Worm (Caenorhabditis elegans) whole organism, L4/young adult: ENCODE measurements around the gene asm-1.

Source experiments
- W03F9.2 ChIP-seq: fragments of 150-350 bp; optimal IDR thresholded peaks from 2 replicates; lab custom pipeline; 2014; ENCODE audit warnings: missing biosample characterization, missing genetic modification characterization
- dao-5 ChIP-seq: sonication (generic microtip); optimal IDR thresholded peaks from 2 replicates; lab custom pipeline; 2016; ENCODE audit warnings: missing genotype, missing genetic modification characterization, moderate library complexity, missing compliant biosample characterization
- him-1 ChIP-seq: sonication (generic microtip); optimal IDR thresholded peaks from 2 replicates; lab custom pipeline; 2016; ENCODE audit warnings: missing genotype, missing genetic modification reagents, missing genetic modification characterization, missing compliant biosample characterization

DNA sequence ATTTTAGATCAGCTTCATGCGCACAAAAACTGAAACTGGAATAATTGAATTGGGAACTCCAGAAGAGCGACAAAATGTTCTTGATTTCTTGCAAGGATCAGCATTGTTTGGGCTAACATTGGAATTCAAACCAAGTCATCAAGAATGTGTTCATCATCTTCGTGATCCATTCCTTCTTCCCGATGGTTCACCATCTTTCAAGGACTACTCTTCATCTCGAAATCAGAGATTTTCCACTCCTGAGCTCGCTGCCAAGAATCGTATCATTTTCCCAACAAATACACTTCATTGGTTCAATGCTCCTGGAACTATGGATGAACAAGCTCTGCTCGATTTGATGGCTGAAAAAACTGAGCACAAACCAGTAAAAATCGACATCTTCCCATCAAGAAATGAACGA, 9.2 kb upstream of the asm-1 start:
- TF ChIP-seq him-1 (tag; lab: Kevin White, UChicago): no peak
- no peak for TF ChIP-seq dao-5
- TF ChIP-seq W03F9.2 (tag; lab: Kevin White, UChicago): no peak
